Worm (Caenorhabditis elegans) whole organism, L4 larva: ENCODE data around the gene ZK353.10.

Experiments used
- D1046.2 ChIP-seq: fragments of 200-800 bp; sonication (Bioruptor generic); IDR thresholded peaks from 2 replicates; pipeline ENCODE4 v1.3.6; 2022; ENCODE audit warnings: missing genetic modification characterization, missing compliant biosample characterization
- F26F4.8 ChIP-seq: fragments of 200-800 bp; sonication (Bioruptor generic); conservative IDR thresholded peaks from 2 replicates; pipeline ENCODE4 v1.3.6; 2022; ENCODE audit warnings: missing genetic modification characterization, missing compliant biosample characterization
- F44E2.7 ChIP-seq: fragments of 200-800 bp; sonication (Bioruptor generic); IDR thresholded peaks from 2 replicates; pipeline ENCODE4 v2.1.2; 2022; ENCODE audit warnings: missing genetic modification characterization, missing compliant biosample characterization
- F49E8.2 ChIP-seq: sonication (generic microtip); optimal IDR thresholded peaks from 2 replicates; lab custom pipeline; 2016; ENCODE audit warnings: missing compliant biosample characterization, mild to moderate bottlenecking, missing genetic modification characterization, borderline replicate concordance
- R02D3.7 ChIP-seq: fragments of 150-350 bp; sonication (generic microtip); optimal IDR thresholded peaks from 3 replicates; lab custom pipeline; 2014; ENCODE audit warnings: missing biosample characterization, missing genetic modification characterization
- T26A8.4 ChIP-seq: fragments of 200-800 bp; sonication (Bioruptor generic); IDR thresholded peaks from 2 replicates; pipeline ENCODE4 v1.3.6; 2022; ENCODE audit warnings: missing genetic modification characterization, missing compliant biosample characterization
- Y48G9A.11 ChIP-seq: fragments of 200-800 bp; sonication (Bioruptor generic); IDR thresholded peaks from 2 replicates; pipeline ENCODE4 v1.3.6; 2022; ENCODE audit warnings: missing genetic modification reagents, missing genetic modification characterization, missing compliant biosample characterization
- ZK337.2 ChIP-seq: fragments of 200-800 bp; sonication (Bioruptor generic); IDR thresholded peaks from 2 replicates; pipeline ENCODE4 v1.3.6; 2022; ENCODE audit warnings: missing genetic modification reagents, missing genetic modification characterization, missing compliant biosample characterization
- aha-1 ChIP-seq: fragments of 150-350 bp; peaks from one replicate; lab custom pipeline; 2014; ENCODE audit warnings: missing biosample characterization, missing genetic modification characterization
- ama-1 ChIP-seq: fragments of 150-350 bp; optimal IDR thresholded peaks from 2 replicates; lab custom pipeline; 2014; ENCODE audit warnings: inconsistent platforms, mixed read lengths
- arid-1 ChIP-seq: fragments of 200-800 bp; sonication (Bioruptor generic); conservative IDR thresholded peaks from 2 replicates; pipeline ENCODE4 v1.3.6; 2022; ENCODE audit warnings: missing genetic modification reagents, missing genetic modification characterization, missing compliant biosample characterization
- ceh-20 ChIP-seq: fragments of 200-800 bp; sonication (Bioruptor generic); IDR thresholded peaks from 2 replicates; pipeline ENCODE4 v1.3.6; 2022; ENCODE audit warnings: missing genetic modification reagents, missing genetic modification characterization, missing compliant biosample characterization
- ceh-44 ChIP-seq: fragments of 200-800 bp; sonication (Bioruptor generic); IDR thresholded peaks from 2 replicates; pipeline ENCODE4 v1.3.6; 2022; ENCODE audit warnings: missing genetic modification reagents, missing genetic modification characterization, missing compliant biosample characterization
- dmd-9 ChIP-seq: fragments of 200-800 bp; sonication (Bioruptor generic); IDR thresholded peaks from 2 replicates; pipeline ENCODE4 v1.3.6; 2022; ENCODE audit warnings: missing genetic modification reagents, missing genetic modification characterization, missing compliant biosample characterization
- dpl-1 ChIP-seq: fragments of 150-350 bp; optimal IDR thresholded peaks from 2 replicates; lab custom pipeline; 2014; ENCODE audit warnings: missing biosample characterization, missing genetic modification reagents, missing genetic modification characterization
- dve-1 ChIP-seq: sonication (generic microtip); optimal IDR thresholded peaks from 2 replicates; lab custom pipeline; 2017; ENCODE audit warnings: antibody characterized with exemption, mild to moderate bottlenecking, missing genetic modification characterization, missing compliant biosample characterization; ENCODE audit not compliant: insufficient read depth
- egl-43 ChIP-seq: fragments of 200-800 bp; sonication (Bioruptor generic); IDR thresholded peaks from 2 replicates; pipeline ENCODE4 v1.3.6; 2022; ENCODE audit warnings: missing genetic modification reagents, missing genetic modification characterization, missing compliant biosample characterization
- fkh-10 ChIP-seq: fragments of 150-350 bp; optimal IDR thresholded peaks from 2 replicates; lab custom pipeline; 2014; ENCODE audit warnings: missing biosample characterization, missing genetic modification reagents, missing genetic modification characterization
- hif-1 ChIP-seq, 2 experiments: sonication (generic microtip); optimal IDR thresholded peaks; 2 replicates each; lab custom pipeline; 2016 to 2017; ENCODE audit warnings: missing compliant biosample characterization in 2 of 2, missing genetic modification characterization in 2 of 2, missing genetic modification reagents in 2 of 2, missing genotype in 2 of 2, mild to moderate bottlenecking in 1 of 2
- hlh-30 ChIP-seq: sonication (generic microtip); optimal IDR thresholded peaks from 2 replicates; lab custom pipeline; 2017; ENCODE audit warnings: antibody characterized with exemption, mild to moderate bottlenecking, missing genetic modification characterization, missing compliant biosample characterization; ENCODE audit not compliant: insufficient read depth
- hmg-1.1 ChIP-seq: fragments of 200-800 bp; sonication (Bioruptor generic); IDR thresholded peaks from 2 replicates; pipeline ENCODE4 v1.3.6; 2022; ENCODE audit warnings: missing genetic modification reagents, missing genetic modification characterization, missing compliant biosample characterization
- lin-13 ChIP-seq: fragments of 150-350 bp; optimal IDR thresholded peaks from 2 replicates; lab custom pipeline; 2014; ENCODE audit warnings: missing biosample characterization, missing genetic modification reagents, missing genetic modification characterization
- lin-38 ChIP-seq: fragments of 200-800 bp; sonication (Bioruptor generic); IDR thresholded peaks from 2 replicates; pipeline ENCODE4 v1.3.6; 2022; ENCODE audit warnings: missing genetic modification reagents, missing genetic modification characterization, missing compliant biosample characterization
- lsy-2 ChIP-seq, 2 experiments: fragments of 150-350 bp in 1 of 2; sonication (generic microtip) in 1 of 2; optimal IDR thresholded peaks; 2 replicates each; lab custom pipeline; 2014 to 2017; ENCODE audit warnings: missing biosample characterization in 2 of 2, missing genetic modification characterization in 2 of 2
- madf-5 ChIP-seq, 2 experiments: fragments of 200-800 bp; sonication (Bioruptor generic); IDR thresholded peaks; 2 replicates each; pipeline ENCODE4 v1.3.6; 2022; ENCODE audit warnings: missing compliant biosample characterization in 2 of 2, missing genetic modification characterization in 2 of 2
- madf-9 ChIP-seq: fragments of 200-800 bp; sonication (Bioruptor generic); conservative IDR thresholded peaks from 2 replicates; pipeline ENCODE4 v1.3.6; 2022; ENCODE audit warnings: missing genetic modification reagents, missing genetic modification characterization, missing compliant biosample characterization
- mdl-1 ChIP-seq, 2 experiments: fragments of 150-350 bp in 1 of 2; sonication (generic microtip) in 1 of 2; optimal IDR thresholded peaks; 2 replicates each; lab custom pipeline; 2014 to 2017; ENCODE audit warnings: missing biosample characterization in 2 of 2, missing genetic modification characterization in 2 of 2
- mes-2 ChIP-seq: sonication (generic microtip); optimal IDR thresholded peaks from 2 replicates; lab custom pipeline; 2016; ENCODE audit warnings: missing genotype, mild to moderate bottlenecking, missing genetic modification characterization, missing compliant biosample characterization; ENCODE audit not compliant: poor library complexity, severe bottlenecking
- mxl-3 ChIP-seq: fragments of 200-800 bp; sonication (Bioruptor generic); optimal IDR thresholded peaks from 2 replicates; lab custom pipeline; 2018; ENCODE audit warnings: mild to moderate bottlenecking, missing genetic modification characterization, missing compliant biosample characterization
- nhr-102 ChIP-seq: sonication (generic microtip); optimal IDR thresholded peaks from 2 replicates; lab custom pipeline; 2016; ENCODE audit warnings: mild to moderate bottlenecking, missing genetic modification characterization, moderate library complexity, missing compliant biosample characterization
- nhr-11 ChIP-seq: fragments of 150-350 bp; optimal IDR thresholded peaks from 2 replicates; lab custom pipeline; 2014; ENCODE audit warnings: missing biosample characterization, missing genetic modification characterization
- nhr-25 ChIP-seq: sonication (generic microtip); optimal IDR thresholded peaks from 2 replicates; lab custom pipeline; 2017; ENCODE audit warnings: missing genetic modification characterization, mild to moderate bottlenecking, missing compliant biosample characterization, antibody characterized with exemption, moderate library complexity, borderline replicate concordance; ENCODE audit not compliant: insufficient read depth
- nhr-28 ChIP-seq: fragments of 150-350 bp; optimal IDR thresholded peaks from 2 replicates; lab custom pipeline; 2014; ENCODE audit warnings: missing biosample characterization, missing genetic modification characterization
- nhr-42 ChIP-seq: fragments of 200-800 bp; sonication (Bioruptor generic); IDR thresholded peaks from 2 replicates; pipeline ENCODE4 v1.3.6; 2022; ENCODE audit warnings: missing genetic modification characterization, missing compliant biosample characterization
- nhr-48 ChIP-seq: sonication (generic microtip); optimal IDR thresholded peaks from 2 replicates; lab custom pipeline; 2016; ENCODE audit warnings: mild to moderate bottlenecking, missing genetic modification characterization, missing compliant biosample characterization
- nhr-76 ChIP-seq: fragments of 150-350 bp; optimal IDR thresholded peaks from 2 replicates; lab custom pipeline; 2014; ENCODE audit warnings: missing biosample characterization, missing genetic modification characterization
- pha-4 ChIP-seq, 2 experiments: fragments of 150-350 bp in 1 of 2; fragments of 200-800 bp in 1 of 2; sonication (Bioruptor generic) in 1 of 2; IDR thresholded peaks in 1 of 2; optimal IDR thresholded peaks in 1 of 2; 2 replicates each; pipeline versions ENCODE4 v1.3.6 to Lab custom; 2014 to 2022; ENCODE audit warnings: missing genetic modification characterization in 2 of 2, missing genetic modification reagents in 2 of 2, missing biosample characterization in 1 of 2, missing compliant biosample characterization in 1 of 2
- rbr-2 ChIP-seq: sonication (generic microtip); optimal IDR thresholded peaks from 2 replicates; lab custom pipeline; 2016; ENCODE audit warnings: missing genotype, missing genetic modification characterization, missing compliant biosample characterization
- set-16 ChIP-seq: fragments of 200-800 bp; sonication (Bioruptor generic); IDR thresholded peaks from 2 replicates; pipeline ENCODE4 v1.3.6; 2022; ENCODE audit warnings: missing genetic modification reagents, missing genetic modification characterization, missing compliant biosample characterization
- snpc-1.2 ChIP-seq: fragments of 200-800 bp; sonication (Bioruptor generic); IDR thresholded peaks from 2 replicates; pipeline ENCODE4 v1.3.6; 2022; ENCODE audit warnings: missing genetic modification reagents, missing genetic modification characterization, missing compliant biosample characterization
- unc-39 ChIP-seq: sonication (generic microtip); optimal IDR thresholded peaks from 2 replicates; lab custom pipeline; 2017; ENCODE audit warnings: missing biosample characterization, missing genetic modification characterization
- vab-7 ChIP-seq: fragments of 200-800 bp; sonication (Bioruptor generic); IDR thresholded peaks from 2 replicates; pipeline ENCODE4 v1.3.6; 2022; ENCODE audit warnings: missing genetic modification reagents, missing genetic modification characterization, missing compliant biosample characterization

Gene ZK353.10

DNA sequence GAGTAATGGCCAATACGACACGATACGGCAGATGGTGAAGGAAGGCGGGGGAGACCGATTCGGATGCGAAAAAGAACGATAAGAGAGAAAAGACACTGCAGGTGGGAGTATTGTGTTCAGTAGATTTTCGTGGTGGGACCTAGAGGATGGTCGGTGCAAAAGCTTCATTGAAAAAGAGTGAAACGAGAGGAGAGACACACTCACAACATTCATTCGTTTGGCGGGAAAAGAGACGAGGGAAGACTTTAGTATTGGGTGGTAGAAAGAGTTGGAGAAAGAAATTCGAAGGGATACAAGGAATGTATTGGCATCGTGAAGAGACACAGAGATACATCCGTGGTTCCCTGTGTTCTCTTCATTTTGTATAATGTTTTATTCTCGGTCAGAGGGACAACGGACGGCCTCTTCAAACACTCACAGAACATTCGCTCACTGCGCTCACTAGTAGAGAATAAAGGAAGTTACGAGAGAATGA is 37.8 kb downstream of the ZK353.10 start (continued):
- no peak for TF ChIP-seq F26F4.8 (GFP tag; lab: Robert Waterston, UW)
- no peak for TF ChIP-seq nhr-42 (GFP tag; lab: Robert Waterston, UW)
- TF ChIP-seq pha-4 (GFP tag; IDR thresholded peaks at IDR 0.05; lab: Robert Waterston, UW), result no peak
- peak; percentile 43 for TF ChIP-seq pha-4 (tag; optimal IDR thresholded peaks at IDR 0.05; lab: Kevin White, UChicago)
- no peak for TF ChIP-seq nhr-76 (tag; lab: Kevin White, UChicago)
- TF ChIP-seq lin-13 (GFP tag; lab: Kevin White, UChicago), result peak; percentile 79
- TF ChIP-seq mxl-3 (GFP tag; lab: Kevin White, UChicago), result peak; percentile 71
- peak; percentile 40 for TF ChIP-seq nhr-102
- TF ChIP-seq hlh-30 (tag; lab: Kevin White, UChicago), result peak; percentile 68
- TF ChIP-seq nhr-25 (tag; lab: Kevin White, UChicago), result peak; percentile 59
- peak; percentile 33 for TF ChIP-seq fkh-10 (GFP tag; lab: Kevin White, UChicago)
- peak; percentile 27; the same call in 1 of the 2 replicates for TF ChIP-seq arid-1
- no peak for TF ChIP-seq unc-39 (tag; lab: Kevin White, UChicago)
- peak; percentile 51 for TF ChIP-seq T26A8.4 (GFP tag; lab: Robert Waterston, UW)
- peak; percentile 62 for TF ChIP-seq nhr-48 (tag; lab: Kevin White, UChicago)
- TF ChIP-seq F44E2.7 (GFP tag; lab: Robert Waterston, UW), result no peak
- TF ChIP-seq nhr-28 (tag; lab: Kevin White, UChicago), result peak; percentile 66

DNA sequence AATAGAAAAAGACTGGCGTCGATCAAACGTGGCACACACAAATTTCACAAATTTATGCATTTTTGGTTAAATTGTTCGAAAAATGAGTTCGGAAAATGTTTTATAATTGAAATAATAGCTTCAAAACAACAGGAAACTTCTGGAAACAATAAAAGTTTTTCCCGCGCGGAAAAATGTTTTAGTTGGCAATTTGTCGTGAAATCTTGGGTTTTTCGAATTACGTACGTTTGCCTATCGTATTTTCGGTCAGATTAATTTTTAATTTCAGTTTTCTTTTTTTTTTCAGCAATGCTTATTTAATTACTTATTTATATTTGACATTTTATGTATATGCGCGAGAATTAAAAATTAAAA is 38.8 kb downstream of the ZK353.10 start:
- TF ChIP-seq Y48G9A.11 (GFP tag; lab: Robert Waterston, UW) (0 out of 2 replicates have a peak, but pooled peaks have one; percentile 9), rbr-2 (no peak)

DNA sequence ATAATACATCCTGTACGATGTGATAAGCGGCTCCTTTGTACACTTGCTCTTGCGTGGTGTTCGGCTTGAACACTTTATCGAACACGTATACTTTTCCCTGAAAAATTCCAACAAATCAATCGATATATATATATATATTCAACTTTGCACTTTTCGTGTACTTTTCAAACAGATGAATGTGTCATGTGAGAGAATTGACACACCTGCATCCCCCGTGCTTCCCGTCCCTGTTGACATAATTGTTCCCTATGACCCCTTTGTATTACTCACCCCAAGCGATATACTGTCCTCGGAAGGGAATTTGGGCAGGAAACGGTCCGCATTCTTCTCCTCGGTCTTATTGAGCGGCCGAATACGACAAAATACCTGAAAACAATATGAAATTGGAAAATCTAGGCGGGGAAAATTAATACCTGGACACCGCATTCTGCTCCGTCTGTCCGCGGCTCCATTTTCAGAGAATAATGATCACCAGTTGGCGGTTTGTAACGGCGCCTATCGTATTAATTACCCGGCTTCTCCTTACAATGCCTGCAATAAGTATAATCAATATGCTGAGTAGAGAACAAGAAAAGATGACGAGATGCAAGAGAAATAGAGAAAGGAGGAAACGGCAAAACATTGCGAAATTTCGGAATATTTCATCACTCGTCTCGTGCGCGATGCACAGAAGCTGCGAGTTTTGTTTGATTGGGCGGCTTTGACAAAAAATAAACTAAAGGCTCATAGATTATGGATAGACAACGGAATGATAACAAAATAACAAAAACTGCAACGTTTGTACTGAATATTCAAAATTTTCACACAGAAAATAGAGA is 39.4 kb downstream of the ZK353.10 start, which contains the start of gene unc-116:
Gene unc-116 (minus strand): TSS at position 531 of the 818 bp plus-strand sequence.
- TF ChIP-seq R02D3.7 (tag; lab: Kevin White, UChicago), result no peak
- 0 out of 2 replicates have a peak, but pooled peaks have one; percentile 31 for TF ChIP-seq dmd-9 (GFP tag; lab: Robert Waterston, UW)
- 0 out of 2 replicates have a peak, but pooled peaks have one; percentile 7 for TF ChIP-seq set-16 (GFP tag; lab: Robert Waterston, UW)
- TF ChIP-seq ceh-20 (GFP tag; lab: Robert Waterston, UW), result no peak
- TF ChIP-seq ama-1 (lab: Kevin White, UChicago), result no peak
- TF ChIP-seq dpl-1 (GFP tag; lab: Kevin White, UChicago), result peak; percentile 34
- TF ChIP-seq madf-9 (GFP tag; lab: Robert Waterston, UW), result no peak
- no peak for TF ChIP-seq vab-7
- peak; percentile 22; the same call in 1 of the 2 replicates for TF ChIP-seq T26A8.4 (GFP tag; lab: Robert Waterston, UW)
- no peak for TF ChIP-seq unc-39 (tag; lab: Kevin White, UChicago)
- no peak for TF ChIP-seq Y48G9A.11 (GFP tag; lab: Robert Waterston, UW)
- TF ChIP-seq hif-1 (tag; optimal IDR thresholded peaks at IDR 0.05; lab: Kevin White, UChicago), result no peak
- TF ChIP-seq D1046.2 (GFP tag; lab: Robert Waterston, UW), result no peak
- no peak for TF ChIP-seq madf-5 (GFP tag; IDR thresholded peaks at IDR 0.05; lab: Robert Waterston, UW)
- TF ChIP-seq ZK337.2 (GFP tag; lab: Robert Waterston, UW), result no peak
- TF ChIP-seq aha-1 (tag; lab: Kevin White, UChicago), result peak; percentile 33
- TF ChIP-seq hmg-1.1 (GFP tag; lab: Robert Waterston, UW), result peak; percentile 51
- TF ChIP-seq dve-1 (tag; lab: Kevin White, UChicago), result peak; percentile 55
- TF ChIP-seq egl-43 (GFP tag; lab: Robert Waterston, UW), result 0 out of 2 replicates have a peak, but pooled peaks have one; percentile 28
- TF ChIP-seq ceh-44, result no peak
- no peak for TF ChIP-seq nhr-28 (tag; lab: Kevin White, UChicago)
- TF ChIP-seq F44E2.7 (GFP tag; lab: Robert Waterston, UW), result no peak
- peak; percentile 34 for TF ChIP-seq mes-2 (tag; lab: Kevin White, UChicago)
- peak; percentile 79 for TF ChIP-seq hlh-30 (tag; lab: Kevin White, UChicago)
- no peak for TF ChIP-seq snpc-1.2 (GFP tag; lab: Robert Waterston, UW)
- TF ChIP-seq mdl-1 (tag; optimal IDR thresholded peaks at IDR 0.05; lab: Kevin White, UChicago), result peak; percentile 37 to 76
- peak; percentile 3 to 72 for TF ChIP-seq lsy-2 (tag; optimal IDR thresholded peaks at IDR 0.05; lab: Kevin White, UChicago)
- TF ChIP-seq F49E8.2 (tag; lab: Kevin White, UChicago), result no peak
- peak; percentile 22 for TF ChIP-seq nhr-11 (tag; lab: Kevin White, UChicago)
- TF ChIP-seq lin-38 (GFP tag; lab: Robert Waterston, UW), result no peak
- no peak for TF ChIP-seq pha-4 (GFP tag; IDR thresholded peaks at IDR 0.05; lab: Robert Waterston, UW)
- TF ChIP-seq pha-4 (tag; optimal IDR thresholded peaks at IDR 0.05; lab: Kevin White, UChicago), result peak; percentile 8
